Fruit fly (Drosophila melanogaster): Measurements from ENCODE around the gene Clbn.

DNA sequence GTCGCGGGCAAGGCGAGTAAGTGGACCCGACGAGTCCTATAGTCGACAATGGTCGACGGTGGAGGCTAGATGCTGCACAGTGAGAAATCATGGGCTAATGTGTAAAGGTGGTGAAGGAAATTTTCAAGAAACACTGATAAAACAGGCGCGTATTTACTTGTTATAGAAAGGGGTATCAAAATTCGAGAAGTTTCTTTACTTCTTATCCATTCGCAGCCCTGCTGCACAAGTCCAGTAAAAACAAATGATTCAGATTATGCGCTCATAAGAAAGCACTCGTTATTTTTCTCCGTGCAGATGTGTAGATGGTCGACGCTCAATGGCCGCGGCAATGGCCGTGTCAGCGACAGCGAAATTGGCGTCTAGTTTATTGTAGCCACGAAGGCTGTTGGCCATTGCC is 49.2 kb downstream of the Clbn start:
- no peak for TF ChIP-seq CG13204 (GFP tag; optimal IDR thresholded peaks at IDR 0.05)
- no peak for TF ChIP-seq CG14655 (GFP tag; optimal IDR thresholded peaks at IDR 0.05)

Measured in whole organism, pupa.